Worm (Caenorhabditis elegans) whole organism, early embryonic: ENCODE data around the gene dsl-2.

Experiments used
- B0310.2 ChIP-seq: sonication (generic microtip); optimal IDR thresholded peaks from 2 replicates; lab custom pipeline; 2016; ENCODE audit warnings: mild to moderate bottlenecking, missing genetic modification characterization, missing compliant biosample characterization
- F13C5.2 ChIP-seq: sonication (generic microtip); optimal IDR thresholded peaks from 2 replicates; lab custom pipeline; 2017; ENCODE audit warnings: mild to moderate bottlenecking, missing genetic modification characterization, inconsistent platforms, missing compliant biosample characterization
- aly-1 ChIP-seq: sonication (generic microtip); optimal IDR thresholded peaks from 2 replicates; lab custom pipeline; 2016; ENCODE audit warnings: missing genetic modification characterization, missing compliant biosample characterization
- ama-1 ChIP-seq: fragments of 150-350 bp; optimal IDR thresholded peaks from 2 replicates; lab custom pipeline; 2014
- ceh-13 ChIP-seq: fragments of 200-800 bp; sonication (Bioruptor generic); optimal IDR thresholded peaks from 2 replicates; lab custom pipeline; 2018; ENCODE audit warnings: mild to moderate bottlenecking, missing genetic modification characterization, missing compliant biosample characterization
- ceh-36 ChIP-seq: sonication (generic microtip); optimal IDR thresholded peaks from 2 replicates; lab custom pipeline; 2016; ENCODE audit warnings: missing genetic modification characterization, inconsistent platforms, missing compliant biosample characterization
- ets-7 ChIP-seq: sonication (generic microtip); optimal IDR thresholded peaks from 2 replicates; lab custom pipeline; 2016; ENCODE audit warnings: missing genotype, missing genetic modification characterization, missing compliant biosample characterization
- flt-1 ChIP-seq: fragments of 200-800 bp; sonication (Bioruptor generic); IDR thresholded peaks from 2 replicates; pipeline ENCODE4 v1.3.6; 2022; ENCODE audit warnings: missing genetic modification characterization, missing compliant biosample characterization
- hmbx-1 ChIP-seq: sonication (generic microtip); optimal IDR thresholded peaks from 2 replicates; lab custom pipeline; 2016; ENCODE audit warnings: mild to moderate bottlenecking, missing genetic modification characterization, missing compliant biosample characterization
- hmg-4 ChIP-seq: fragments of 200-800 bp; sonication (Bioruptor generic); optimal IDR thresholded peaks from 2 replicates; lab custom pipeline; 2018; ENCODE audit warnings: mild to moderate bottlenecking, missing genetic modification characterization, missing compliant biosample characterization
- hnd-1 ChIP-seq: sonication (generic microtip); optimal IDR thresholded peaks from 2 replicates; lab custom pipeline; 2016; ENCODE audit warnings: missing genetic modification characterization, missing compliant biosample characterization
- pes-1 ChIP-seq: fragments of 200-800 bp; sonication (Bioruptor generic); IDR thresholded peaks from 2 replicates; pipeline ENCODE4 v1.3.6; 2022; ENCODE audit warnings: missing genetic modification reagents, missing genetic modification characterization, missing compliant biosample characterization
- scrt-1 ChIP-seq: fragments of 200-800 bp; sonication (Bioruptor generic); IDR thresholded peaks from 2 replicates; pipeline ENCODE4 v1.3.6; 2022; ENCODE audit warnings: missing genetic modification characterization, missing compliant biosample characterization
- sea-1 ChIP-seq: fragments of 200-800 bp; sonication (Bioruptor generic); conservative IDR thresholded peaks from 2 replicates; pipeline ENCODE4 v1.3.6; 2022; ENCODE audit warnings: missing genetic modification characterization, missing compliant biosample characterization
- tbx-11 ChIP-seq: fragments of 200-800 bp; sonication (Bioruptor generic); IDR thresholded peaks from 2 replicates; pipeline ENCODE4 v1.3.6; 2022; ENCODE audit warnings: missing genetic modification characterization, missing compliant biosample characterization
- tbx-37 ChIP-seq: fragments of 200-800 bp; sonication (Bioruptor generic); conservative IDR thresholded peaks from 2 replicates; pipeline ENCODE4 v1.3.6; 2022; ENCODE audit warnings: missing genetic modification reagents, missing genetic modification characterization, missing compliant biosample characterization
- tra-4 ChIP-seq: sonication (generic microtip); optimal IDR thresholded peaks from 2 replicates; lab custom pipeline; 2017; ENCODE audit warnings: missing genetic modification characterization, missing compliant biosample characterization

dsl-2 gene

ce11 chrIV:1235785-1236184 lies 31.0 kb upstream of the dsl-2 start:
- TF ChIP-seq hmg-4 (GFP tag; lab: Kevin White, UChicago) (no peak), ets-7 (tag; lab: Kevin White, UChicago) (no peak), sea-1 (GFP tag; lab: Robert Waterston, UW) (no peak), ama-1 (no peak), tbx-37 (GFP tag; lab: Robert Waterston, UW) (no peak), tra-4 (no peak), B0310.2 (tag; lab: Kevin White, UChicago) (no peak), aly-1 (tag; lab: Kevin White, UChicago) (no peak), hmbx-1 (tag; lab: Kevin White, UChicago) (no peak), ceh-36 (no peak), pes-1 (GFP tag; lab: Robert Waterston, UW) (no peak), ceh-13 (GFP tag; lab: Kevin White, UChicago) (no peak)

ce11 chrIV:1234780-1235179 lies 30.0 kb upstream of the dsl-2 start:
- TF ChIP-seq ceh-36: no peak
- no peak for TF ChIP-seq tbx-11 (GFP tag; lab: Robert Waterston, UW)
- no peak for TF ChIP-seq tbx-37 (GFP tag; lab: Robert Waterston, UW)
- TF ChIP-seq sea-1 (GFP tag; lab: Robert Waterston, UW): no peak

DNA sequence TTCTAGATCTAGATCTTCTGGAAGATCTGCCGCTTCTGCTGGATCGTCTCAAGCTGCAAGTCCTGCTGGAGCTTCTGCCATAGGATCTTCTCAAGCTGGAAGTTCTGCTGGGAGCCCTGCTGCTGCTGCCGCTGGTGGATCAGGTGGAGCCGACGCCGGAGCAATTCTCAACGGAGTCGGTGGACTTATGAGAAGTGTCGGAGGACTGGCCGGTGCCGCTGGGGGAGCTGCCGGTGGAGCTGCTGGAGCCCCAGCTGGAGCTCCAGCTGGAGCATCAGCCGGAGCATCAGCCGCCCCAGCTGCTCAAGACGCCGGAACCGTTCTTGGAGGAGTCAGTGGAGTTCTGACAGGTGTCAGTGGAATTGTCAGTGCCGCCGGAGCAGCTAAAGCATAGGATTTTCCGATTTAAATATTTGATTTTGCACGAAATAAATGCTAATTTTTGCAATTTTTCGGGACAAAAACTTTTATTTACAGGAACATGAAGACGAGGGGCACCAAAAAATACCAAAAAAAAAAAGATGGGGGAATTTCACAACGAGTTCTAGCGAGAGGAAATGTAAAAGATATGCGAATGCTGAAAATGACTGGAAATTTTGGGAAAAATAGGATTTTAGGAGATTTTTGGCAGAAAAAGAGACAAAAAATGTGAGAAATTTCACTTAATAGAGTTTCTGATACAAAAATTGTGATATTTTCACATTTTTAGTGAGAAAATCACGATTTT lies 27.8 kb upstream of the dsl-2 start:
- TF ChIP-seq flt-1 (GFP tag; lab: Robert Waterston, UW): no peak
- no peak for TF ChIP-seq tbx-37 (GFP tag; lab: Robert Waterston, UW)
- TF ChIP-seq tra-4: no peak
- TF ChIP-seq sea-1 (GFP tag; lab: Robert Waterston, UW): no peak
- TF ChIP-seq B0310.2 (tag; lab: Kevin White, UChicago): no peak
- no peak for TF ChIP-seq tbx-11 (GFP tag; lab: Robert Waterston, UW)
- TF ChIP-seq hmg-4 (GFP tag; lab: Kevin White, UChicago): no peak
- no peak for TF ChIP-seq scrt-1 (GFP tag; lab: Robert Waterston, UW)
- TF ChIP-seq pes-1 (GFP tag; lab: Robert Waterston, UW): no peak
- TF ChIP-seq ama-1: no peak
- no peak for TF ChIP-seq ceh-36
- no peak for TF ChIP-seq hnd-1
- no peak for TF ChIP-seq aly-1 (tag; lab: Kevin White, UChicago)
- TF ChIP-seq hmbx-1 (tag; lab: Kevin White, UChicago): no peak
- TF ChIP-seq F13C5.2 (tag; lab: Kevin White, UChicago): no peak
- TF ChIP-seq ceh-13 (GFP tag; lab: Kevin White, UChicago): no peak
- no peak for TF ChIP-seq ets-7 (tag; lab: Kevin White, UChicago)

ce11 chrIV:1231589-1231988 lies 26.8 kb upstream of the dsl-2 start, which contains the start of gene W09G12.6:
Gene W09G12.6 (plus strand): TSS chrIV:1231889.
- TF ChIP-seq hnd-1 (no peak), hmbx-1 (tag; lab: Kevin White, UChicago) (no peak)

DNA sequence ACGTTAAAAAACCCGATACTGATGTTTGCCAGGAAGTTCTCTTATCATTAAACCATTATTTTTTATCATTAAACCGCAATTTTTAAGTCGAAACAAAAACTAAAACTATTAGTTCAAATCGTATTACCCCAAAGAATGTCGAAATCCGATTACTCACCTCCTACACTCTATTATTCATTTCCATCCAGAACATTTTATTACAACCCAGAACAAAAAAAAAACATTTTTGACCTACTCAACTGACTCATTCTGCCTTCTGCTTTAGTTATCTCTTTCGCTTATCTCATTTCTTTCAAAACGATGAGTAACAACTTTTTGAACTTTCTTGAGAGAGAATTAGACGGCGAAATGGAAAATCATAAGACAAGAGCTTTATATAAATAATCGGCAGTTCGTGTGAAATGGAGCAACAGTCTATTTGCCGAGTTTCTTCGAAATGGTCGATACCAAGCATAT lies 23.9 kb upstream of the dsl-2 start, which contains the start of gene W09G12.7:
W09G12.7 (plus strand) TSS at position 406 of the 456 bp plus-strand sequence.
- no peak for TF ChIP-seq ama-1
- TF ChIP-seq ets-7 (tag; lab: Kevin White, UChicago): no peak
- TF ChIP-seq hnd-1: no peak
- TF ChIP-seq tbx-11 (GFP tag; lab: Robert Waterston, UW): no peak
- no peak for TF ChIP-seq ceh-13 (GFP tag; lab: Kevin White, UChicago)
- no peak for TF ChIP-seq tbx-37 (GFP tag; lab: Robert Waterston, UW)
- no peak for TF ChIP-seq tra-4
- no peak for TF ChIP-seq ceh-36
- no peak for TF ChIP-seq sea-1 (GFP tag; lab: Robert Waterston, UW)
- no peak for TF ChIP-seq scrt-1 (GFP tag; lab: Robert Waterston, UW)
- no peak for TF ChIP-seq hmbx-1 (tag; lab: Kevin White, UChicago)
- TF ChIP-seq pes-1 (GFP tag; lab: Robert Waterston, UW): no peak
- TF ChIP-seq F13C5.2 (tag; lab: Kevin White, UChicago): no peak
- TF ChIP-seq aly-1 (tag; lab: Kevin White, UChicago): no peak
- no peak for TF ChIP-seq flt-1 (GFP tag; lab: Robert Waterston, UW)

DNA sequence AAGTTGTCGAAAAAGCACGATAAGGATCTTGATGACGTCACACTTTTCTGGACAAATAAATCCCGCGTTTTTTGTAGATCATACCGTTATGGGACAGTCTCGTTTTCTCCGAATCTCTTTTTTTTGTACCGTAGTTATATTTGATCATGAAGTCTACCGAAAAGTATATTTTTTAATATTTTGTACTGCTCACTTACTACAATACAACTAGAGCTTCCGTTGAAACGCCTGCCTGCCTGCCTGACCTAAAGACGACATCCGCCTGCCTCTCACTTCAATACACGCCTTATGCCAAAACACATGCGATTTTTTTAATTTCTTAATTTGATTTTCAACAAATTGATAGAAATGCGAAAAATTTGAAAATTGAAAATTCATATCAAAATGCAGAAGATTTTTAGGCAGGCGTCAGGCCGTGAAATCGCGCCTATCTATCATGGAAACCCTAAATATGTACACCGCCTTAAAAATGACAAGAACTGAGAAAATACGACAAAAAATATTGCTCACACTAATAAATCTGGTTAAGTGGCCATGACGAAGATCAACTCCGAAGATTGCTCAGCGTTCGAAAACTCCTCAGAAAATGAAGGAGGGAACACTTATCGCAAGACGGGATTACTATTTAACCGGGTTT lies 20.9 kb upstream of the dsl-2 start, which contains the start of gene W09G12.8:
W09G12.8 (plus strand) TSS at position 587 of the 637 bp plus-strand sequence.
- TF ChIP-seq ama-1: no peak
- TF ChIP-seq hnd-1: no peak

ce11 chrIV:1224781-1225180 lies 20.0 kb upstream of the dsl-2 start:
- no peak for TF ChIP-seq ets-7 (tag; lab: Kevin White, UChicago)
- no peak for TF ChIP-seq B0310.2 (tag; lab: Kevin White, UChicago)
- TF ChIP-seq aly-1 (tag; lab: Kevin White, UChicago): no peak
- no peak for TF ChIP-seq tra-4
- no peak for TF ChIP-seq hmg-4 (GFP tag; lab: Kevin White, UChicago)
- TF ChIP-seq ceh-36: no peak
- TF ChIP-seq flt-1 (GFP tag; lab: Robert Waterston, UW): no peak
- TF ChIP-seq tbx-37 (GFP tag; lab: Robert Waterston, UW): no peak
- TF ChIP-seq ama-1: no peak
- no peak for TF ChIP-seq F13C5.2 (tag; lab: Kevin White, UChicago)
- TF ChIP-seq pes-1 (GFP tag; lab: Robert Waterston, UW): no peak
- TF ChIP-seq sea-1 (GFP tag; lab: Robert Waterston, UW): no peak
- no peak for TF ChIP-seq tbx-11 (GFP tag; lab: Robert Waterston, UW)
- no peak for TF ChIP-seq ceh-13 (GFP tag; lab: Kevin White, UChicago)
- TF ChIP-seq hnd-1: no peak
